Fruit fly (Drosophila melanogaster) whole organism: Measurements from ENCODE around the gene mei-38.

Source experiments
- CG8478 ChIP-seq: fragments of >200 bp; optimal IDR thresholded peaks from 2 replicates; lab custom pipeline; 2018; ENCODE audit warnings: inconsistent platforms
- psq ChIP-seq: fragments of >200 bp; optimal IDR thresholded peaks from 2 replicates; lab custom pipeline; 2017

DNA sequence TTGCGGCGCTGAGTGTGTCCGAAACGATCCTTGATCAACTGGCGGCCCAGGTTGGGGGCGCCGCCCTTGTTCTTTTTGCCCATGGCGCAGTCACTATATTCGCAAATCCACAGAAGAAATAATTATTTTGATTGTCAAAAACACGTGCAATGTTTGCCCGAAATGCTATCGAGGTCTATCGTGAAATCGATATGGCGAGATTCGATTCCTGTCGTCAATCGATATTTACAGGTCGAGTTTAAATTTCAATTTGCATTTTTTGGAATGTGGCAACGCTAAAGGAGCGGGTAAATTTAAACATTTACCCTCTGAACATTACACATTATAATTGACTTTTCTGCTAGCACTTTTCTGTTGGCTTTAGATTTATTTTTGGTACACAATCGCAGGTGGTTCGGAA is 12.8 kb upstream of the mei-38 start, which contains the start of gene Ns3:
- TF ChIP-seq CG8478 (lab: Kevin White, UChicago): no peak
- no peak for TF ChIP-seq psq
